Fruit fly (Drosophila melanogaster) whole organism, embryonic: Measurements from ENCODE around the gene CG15336.

Experiments used
- ATbp ChIP-seq: fragments of 200-800 bp; sonication (Bioruptor generic); optimal IDR thresholded peaks from 2 replicates; lab custom pipeline; 2017; ENCODE audit warnings: missing biosample characterization, mild to moderate bottlenecking, missing genetic modification characterization, missing genetic modification reagents
- Abd-B ChIP-seq: fragments of 200-800 bp; sonication (Bioruptor generic); optimal IDR thresholded peaks from 2 replicates; lab custom pipeline; 2018; ENCODE audit warnings: missing biosample characterization, mild to moderate bottlenecking, missing genetic modification characterization, moderate library complexity
- Aef1 ChIP-seq: fragments of 200-800 bp; sonication (Bioruptor generic); IDR thresholded peaks from 3 replicates; pipeline ENCODE4 v1.3.6; 2022; ENCODE audit warnings: missing biosample characterization, missing genetic modification characterization
- Asciz ChIP-seq: fragments of 200-800 bp; sonication (Bioruptor generic); optimal IDR thresholded peaks from 2 replicates; lab custom pipeline; 2017; ENCODE audit warnings: missing biosample characterization, mild to moderate bottlenecking, missing genetic modification characterization, missing genetic modification reagents
- Awh ChIP-seq: fragments of 200-800 bp; sonication (Bioruptor generic); IDR thresholded peaks from 2 replicates; pipeline ENCODE4, ENCODE4 v1.3.6; 2022; ENCODE audit warnings: missing biosample characterization, missing genetic modification characterization
- CG10565 ChIP-seq: fragments of 200-800 bp; sonication (Bioruptor generic); optimal IDR thresholded peaks from 3 replicates; lab custom pipeline; 2016; ENCODE audit warnings: missing biosample characterization, mild to moderate bottlenecking, missing genetic modification characterization
- CG12104 ChIP-seq: fragments of 200-800 bp; sonication (Bioruptor generic); optimal IDR thresholded peaks from 3 replicates; lab custom pipeline; 2016; ENCODE audit warnings: missing biosample characterization, missing genetic modification characterization
- CG13624 ChIP-seq: fragments of 200-800 bp; sonication (Bioruptor generic); optimal IDR thresholded peaks from 2 replicates; lab custom pipeline; 2016; ENCODE audit warnings: missing biosample characterization, missing genetic modification characterization
- CG17328 ChIP-seq: fragments of 200-800 bp; sonication (Bioruptor generic); IDR thresholded peaks from 2 replicates; pipeline ENCODE4 v1.3.6; 2022; ENCODE audit warnings: missing biosample characterization, missing genetic modification characterization
- CG17359 ChIP-seq: fragments of 200-800 bp; sonication (Bioruptor generic); optimal IDR thresholded peaks from 3 replicates; lab custom pipeline; 2018; ENCODE audit warnings: missing biosample characterization, mild to moderate bottlenecking, missing genetic modification characterization, moderate library complexity
- CG18262 ChIP-seq: fragments of 200-800 bp; optimal IDR thresholded peaks from 3 replicates; lab custom pipeline; 2019; ENCODE audit warnings: missing biosample characterization, mild to moderate bottlenecking, missing genetic modification characterization, moderate library complexity
- CG2678 ChIP-seq: fragments of 200-800 bp; sonication (Bioruptor generic); optimal IDR thresholded peaks from 3 replicates; lab custom pipeline; 2019; ENCODE audit warnings: missing biosample characterization, mild to moderate bottlenecking, missing genetic modification characterization, moderate library complexity
- CG31365 ChIP-seq: fragments of 200-800 bp; sonication (Bioruptor generic); optimal IDR thresholded peaks from 2 replicates; lab custom pipeline; 2018; ENCODE audit warnings: missing biosample characterization, mild to moderate bottlenecking, missing genetic modification characterization
- CG3726 ChIP-seq: fragments of 200-800 bp; sonication (Bioruptor generic); IDR thresholded peaks from 3 replicates; pipeline ENCODE4, ENCODE4 v1.3.6; 2022; ENCODE audit warnings: missing biosample characterization, missing genetic modification characterization
- CG5180 ChIP-seq: fragments of 200-800 bp; sonication (Bioruptor generic); optimal IDR thresholded peaks from 3 replicates; lab custom pipeline; 2017; ENCODE audit warnings: missing biosample characterization, missing genetic modification characterization, mild to moderate bottlenecking, moderate library complexity, missing genetic modification reagents
- CG8281 ChIP-seq: fragments of 200-800 bp; sonication (Bioruptor generic); optimal IDR thresholded peaks from 2 replicates; lab custom pipeline; 2018; ENCODE audit warnings: missing biosample characterization, mild to moderate bottlenecking, missing genetic modification characterization, moderate library complexity
- Dad ChIP-seq: fragments of 200-800 bp; sonication (Bioruptor generic); optimal IDR thresholded peaks from 3 replicates; lab custom pipeline; 2016; ENCODE audit warnings: missing biosample characterization, missing genetic modification characterization
- Dip3 ChIP-seq: fragments of 200-800 bp; sonication (Bioruptor generic); optimal IDR thresholded peaks from 3 replicates; lab custom pipeline; 2016; ENCODE audit warnings: missing biosample characterization, missing genetic modification characterization
- Dp ChIP-seq: fragments of 200-800 bp; sonication (Bioruptor generic); optimal IDR thresholded peaks from 2 replicates; lab custom pipeline; 2018; ENCODE audit warnings: missing biosample characterization, mild to moderate bottlenecking, missing genetic modification characterization, moderate library complexity
- E2f2 ChIP-seq: fragments of 200-800 bp; sonication (Bioruptor generic); IDR thresholded peaks from 2 replicates; pipeline ENCODE4 v1.3.6; 2022; ENCODE audit warnings: missing biosample characterization, missing genetic modification characterization
- ERR ChIP-seq: fragments of 200-800 bp; sonication (Bioruptor generic); optimal IDR thresholded peaks from 2 replicates; lab custom pipeline; 2016; ENCODE audit warnings: missing biosample characterization, missing genetic modification characterization
- Ets65A ChIP-seq: fragments of 200-800 bp; sonication (Bioruptor generic); peaks from one replicate; lab custom pipeline; 2016; ENCODE audit warnings: missing biosample characterization, missing genetic modification characterization
- Hey ChIP-seq: fragments of 200-800 bp; sonication (Bioruptor generic); optimal IDR thresholded peaks from 3 replicates; lab custom pipeline; 2018; ENCODE audit warnings: missing biosample characterization, mild to moderate bottlenecking, missing genetic modification characterization
- Lhr ChIP-seq: fragments of 200-800 bp; sonication (Bioruptor generic); optimal IDR thresholded peaks from 3 replicates; lab custom pipeline; 2017; ENCODE audit warnings: mild to moderate bottlenecking, missing biosample characterization, missing genetic modification reagents, missing genetic modification characterization
- Max ChIP-seq: fragments of 200-800 bp; sonication (Bioruptor generic); optimal IDR thresholded peaks from 2 replicates; lab custom pipeline; 2016; ENCODE audit warnings: missing biosample characterization, mild to moderate bottlenecking, missing genetic modification characterization
- Med ChIP-seq: fragments of 200-800 bp; sonication (Bioruptor generic); peaks from one replicate; lab custom pipeline; 2016; ENCODE audit warnings: missing biosample characterization, missing genetic modification characterization, mild to moderate bottlenecking, inconsistent platforms, moderate library complexity
- NfI ChIP-seq: fragments of 200-800 bp; sonication (Bioruptor generic); optimal IDR thresholded peaks from 3 replicates; lab custom pipeline; 2018; ENCODE audit warnings: missing biosample characterization, mild to moderate bottlenecking, missing genetic modification characterization, moderate library complexity
- Ptx1 ChIP-seq: fragments of 200-800 bp; sonication (Bioruptor generic); IDR thresholded peaks from 2 replicates; pipeline ENCODE4 v1.3.6; 2022; ENCODE audit warnings: missing biosample characterization, missing genetic modification characterization
- Rfx ChIP-seq: fragments of 200-800 bp; sonication (Bioruptor generic); IDR thresholded peaks from 2 replicates; pipeline ENCODE4 v1.3.6; 2022; ENCODE audit warnings: missing biosample characterization, missing genetic modification characterization
- Sox100B ChIP-seq: fragments of 200-800 bp; sonication (Bioruptor generic); optimal IDR thresholded peaks from 3 replicates; lab custom pipeline; 2018; ENCODE audit warnings: missing biosample characterization, mild to moderate bottlenecking, missing genetic modification characterization
- Sox102F ChIP-seq: fragments of 200-800 bp; sonication (Bioruptor generic); optimal IDR thresholded peaks from 2 replicates; lab custom pipeline; 2018; ENCODE audit warnings: missing biosample characterization, mild to moderate bottlenecking, missing genetic modification characterization, moderate library complexity
- Stat92E ChIP-seq, 3 experiments: fragments of >200 bp in 2 of 3; fragments of 200-800 bp in 1 of 3; sonication (Bioruptor generic) in 1 of 3; optimal IDR thresholded peaks; 2 replicates each; lab custom pipeline; 2017 to 2019; ENCODE audit warnings: missing biosample characterization in 3 of 3, missing genetic modification characterization in 3 of 3, mild to moderate bottlenecking in 1 of 3, moderate library complexity in 1 of 3
- Taf1 ChIP-seq: fragments of 200-800 bp; sonication (Bioruptor generic); IDR thresholded peaks from 2 replicates; pipeline ENCODE4 v1.3.6; 2022; ENCODE audit warnings: missing biosample characterization, missing genetic modification characterization
- Xbp1 ChIP-seq: fragments of 200-800 bp; sonication (Bioruptor generic); optimal IDR thresholded peaks from 3 replicates; lab custom pipeline; 2016; ENCODE audit warnings: missing biosample characterization, mild to moderate bottlenecking, missing genetic modification characterization
- ci ChIP-seq: fragments of 200-800 bp; sonication (Bioruptor generic); IDR thresholded peaks from 3 replicates; pipeline ENCODE4 v1.3.6; 2022; ENCODE audit warnings: missing biosample characterization, missing genetic modification characterization
- dmrt99B ChIP-seq: fragments of 200-800 bp; sonication (Bioruptor generic); optimal IDR thresholded peaks from 2 replicates; lab custom pipeline; 2018; ENCODE audit warnings: missing biosample characterization, mild to moderate bottlenecking, missing genetic modification characterization, moderate library complexity
- gsb ChIP-seq: fragments of 200-800 bp; sonication (Bioruptor generic); IDR thresholded peaks from 2 replicates; pipeline ENCODE4 v1.3.6; 2022; ENCODE audit warnings: missing biosample characterization, missing genetic modification characterization
- hbn ChIP-seq: fragments of 200-800 bp; sonication (Bioruptor generic); IDR thresholded peaks from 2 replicates; pipeline ENCODE4 v1.3.6; 2022; ENCODE audit warnings: missing biosample characterization, missing genetic modification characterization; ENCODE audit not compliant: partially characterized antibody
- kah ChIP-seq: fragments of 200-800 bp; sonication (Bioruptor generic); optimal IDR thresholded peaks from 2 replicates; lab custom pipeline; 2018; ENCODE audit warnings: missing biosample characterization, mild to moderate bottlenecking, missing genetic modification characterization
- ken ChIP-seq: fragments of 200-800 bp; sonication (Bioruptor generic); IDR thresholded peaks from 3 replicates; pipeline ENCODE4 v1.3.6; 2022; ENCODE audit warnings: missing biosample characterization, missing genetic modification characterization
- lbe ChIP-seq: fragments of 200-800 bp; sonication (Bioruptor generic); optimal IDR thresholded peaks from 2 replicates; lab custom pipeline; 2016; ENCODE audit warnings: missing biosample characterization, mild to moderate bottlenecking, missing genetic modification characterization
- lola ChIP-seq, 3 experiments: fragments of >200 bp in 2 of 3; fragments of 200-800 bp in 1 of 3; sonication (Bioruptor generic) in 1 of 3; optimal IDR thresholded peaks; 2 replicates each; lab custom pipeline; 2017 to 2019; ENCODE audit warnings: missing biosample characterization in 3 of 3, missing genetic modification characterization in 3 of 3, mild to moderate bottlenecking in 1 of 3, moderate library complexity in 1 of 3
- luna ChIP-seq: fragments of 200-800 bp; sonication (Bioruptor generic); optimal IDR thresholded peaks from 2 replicates; lab custom pipeline; 2016; ENCODE audit warnings: missing biosample characterization, missing genetic modification characterization
- ranshi ChIP-seq: fragments of 200-800 bp; sonication (Bioruptor generic); IDR thresholded peaks from 2 replicates; pipeline ENCODE4 v1.3.6; 2022; ENCODE audit warnings: missing biosample characterization, missing genetic modification characterization
- run ChIP-seq: fragments of 200-800 bp; sonication (Bioruptor generic); optimal IDR thresholded peaks from 3 replicates; lab custom pipeline; 2018; ENCODE audit warnings: missing biosample characterization, mild to moderate bottlenecking, missing genetic modification characterization
- unpg ChIP-seq: fragments of 200-800 bp; sonication (Bioruptor generic); optimal IDR thresholded peaks from 3 replicates; lab custom pipeline; 2018; ENCODE audit warnings: missing biosample characterization, mild to moderate bottlenecking, missing genetic modification characterization, moderate library complexity
- wek ChIP-seq: fragments of 200-800 bp; sonication (Bioruptor generic); optimal IDR thresholded peaks from 3 replicates; lab custom pipeline; 2018; ENCODE audit warnings: missing biosample characterization, mild to moderate bottlenecking, missing genetic modification characterization, moderate library complexity

The CG15336 gene

DNA sequence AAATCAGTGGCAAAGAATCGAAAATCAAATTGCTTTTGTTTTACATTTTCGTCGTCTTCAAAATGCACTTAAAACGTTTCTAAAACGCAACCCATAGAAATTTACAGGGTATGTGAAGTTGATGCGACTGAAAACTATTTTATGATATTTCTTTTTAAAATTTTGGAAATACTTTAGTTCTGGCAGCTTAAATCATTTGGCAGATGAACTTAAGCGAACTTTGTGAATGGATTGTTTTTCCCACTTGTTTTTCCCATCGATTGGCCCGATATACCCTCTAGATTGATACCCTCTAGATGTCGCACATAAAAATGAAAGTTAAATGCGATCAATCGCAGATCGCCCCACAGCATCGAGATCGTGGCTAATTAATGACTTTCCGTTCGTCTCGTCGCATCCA lies 21.6 kb upstream of the CG15336 start (continued):
- TF ChIP-seq CG31365 (tag; lab: Kevin White, UChicago) (no peak), gsb (GFP tag; lab: Robert Waterston, UW) (no peak)
- TF ChIP-seq, all 482 proteins: peak for 205

DNA sequence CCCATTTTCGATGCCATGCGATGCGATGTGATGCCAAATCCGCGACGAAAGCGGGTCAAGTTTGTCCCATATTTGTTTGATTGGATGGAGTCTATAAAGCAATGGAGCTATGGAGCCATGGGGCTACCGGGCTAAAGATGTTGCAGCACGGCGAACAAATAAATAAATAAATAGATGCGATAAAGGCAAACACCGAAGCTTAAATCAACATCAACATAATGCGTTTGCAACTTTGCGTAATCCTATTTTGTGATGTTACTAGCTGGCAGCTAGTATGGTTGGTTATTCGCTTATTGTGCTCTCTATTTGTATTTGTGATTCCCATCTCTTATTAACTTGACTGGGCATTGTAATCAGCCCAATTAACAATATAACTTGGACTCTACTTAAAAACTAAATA lies 19.6 kb upstream of the CG15336 start:
- peak; percentile 20 for TF ChIP-seq Sox102F
- peak; percentile 5 for TF ChIP-seq CG17359 (tag; lab: Kevin White, UChicago)
- no peak for TF ChIP-seq ken
- peak; percentile 42 for TF ChIP-seq dmrt99B (tag; lab: Kevin White, UChicago)
- TF ChIP-seq E2f2 (GFP tag; lab: Robert Waterston, UW): no peak
- peak; percentile 16 for TF ChIP-seq CG2678 (tag; lab: Kevin White, UChicago)
- TF ChIP-seq Asciz (GFP tag; lab: Kevin White, UChicago): peak; percentile 59
- no peak for TF ChIP-seq ERR (GFP tag; lab: Kevin White, UChicago)
- no peak for TF ChIP-seq CG17328
- no peak for TF ChIP-seq lbe
- TF ChIP-seq wek (GFP tag; lab: Kevin White, UChicago): peak; percentile 38
- TF ChIP-seq Max: no peak
- no peak for TF ChIP-seq ranshi
- TF ChIP-seq Ets65A (GFP tag; lab: Kevin White, UChicago): no peak
- TF ChIP-seq Sox100B: peak; percentile 25
- peak; percentile 52 for TF ChIP-seq CG5180 (GFP tag; lab: Kevin White, UChicago)
- TF ChIP-seq Awh: peak; percentile 62; the same call in 1 of the 2 replicates
- TF ChIP-seq ci (GFP tag; lab: Robert Waterston, UW): peak; percentile 42; the same call in 1 of the 3 replicates
- TF ChIP-seq run (tag; lab: Kevin White, UChicago): no peak
- TF ChIP-seq Med (GFP tag; lab: Kevin White, UChicago): peak; percentile 15
- TF ChIP-seq ATbp (GFP tag; lab: Kevin White, UChicago): peak; percentile 39

DNA sequence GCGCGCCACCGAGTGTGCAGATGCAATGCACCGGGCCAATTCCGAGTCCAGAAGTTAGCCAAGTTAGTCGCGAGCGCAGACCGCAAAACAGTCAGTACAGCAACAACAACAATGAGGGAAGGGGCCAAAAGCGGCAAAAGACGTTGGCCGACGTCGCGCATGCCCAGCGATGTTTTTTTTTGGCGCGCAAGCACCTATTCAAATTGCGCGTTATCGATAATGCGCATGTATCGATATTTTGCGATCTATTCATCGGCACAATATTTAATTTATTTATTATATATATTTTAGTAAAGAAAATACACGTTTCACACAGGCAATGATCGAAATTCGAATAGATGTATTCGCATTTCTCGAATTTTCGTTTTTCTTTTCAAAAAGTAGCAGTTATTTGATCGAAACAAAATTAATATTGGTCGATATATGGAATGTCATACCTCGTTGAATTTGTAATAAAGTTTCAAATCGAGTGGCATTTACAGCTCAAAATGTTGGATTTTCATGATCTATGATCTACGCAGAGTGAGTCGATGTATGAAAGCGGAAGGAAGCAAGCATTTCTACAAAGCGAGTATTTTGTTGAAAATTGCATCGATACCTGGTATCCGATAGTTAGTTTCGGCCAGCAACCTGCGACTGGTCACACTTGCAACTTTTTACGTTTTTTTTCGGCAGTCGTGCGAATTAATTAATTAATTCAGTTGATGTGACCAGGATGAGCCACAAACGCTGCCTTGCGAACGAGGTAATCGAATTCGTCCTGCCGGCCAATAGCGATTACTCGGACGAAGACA lies 18.3 kb upstream of the CG15336 start, which contains the start of gene CG2116:
Gene CG2116 (plus strand): TSS at position 609 of the 794 bp plus-strand sequence.
- TF ChIP-seq kah (GFP tag; lab: Kevin White, UChicago): no peak
- TF ChIP-seq Abd-B (GFP tag; lab: Kevin White, UChicago): peak; percentile 6
- no peak for TF ChIP-seq Lhr
- TF ChIP-seq Rfx: no peak
- no peak for TF ChIP-seq CG18262 (tag; lab: Kevin White, UChicago)
- TF ChIP-seq CG13624 (GFP tag; lab: Kevin White, UChicago): no peak
- TF ChIP-seq lola (GFP tag; optimal IDR thresholded peaks at IDR 0.05; lab: Kevin White, UChicago): peak in 1 of 3 experiments; percentile 6
- TF ChIP-seq Aef1 (GFP tag; lab: Robert Waterston, UW): no peak
- TF ChIP-seq luna (GFP tag; lab: Kevin White, UChicago): no peak
- TF ChIP-seq Stat92E (GFP tag; optimal IDR thresholded peaks at IDR 0.05; lab: Kevin White, UChicago): no peak
- peak; percentile 59; the same call in 1 of the 2 replicates for TF ChIP-seq hbn (GFP tag; lab: Robert Waterston, UW)
- TF ChIP-seq Dp (GFP tag; lab: Kevin White, UChicago): peak; percentile 74
- TF ChIP-seq Ptx1 (GFP tag; lab: Robert Waterston, UW): no peak
- TF ChIP-seq CG10565 (GFP tag; lab: Kevin White, UChicago): no peak
- TF ChIP-seq Dad (GFP tag; lab: Kevin White, UChicago): no peak
- TF ChIP-seq CG12104 (GFP tag; lab: Kevin White, UChicago): no peak
- no peak for TF ChIP-seq NfI (GFP tag; lab: Kevin White, UChicago)
- TF ChIP-seq ranshi: no peak
- TF ChIP-seq unpg (GFP tag; lab: Kevin White, UChicago): no peak
- TF ChIP-seq Xbp1 (GFP tag; lab: Kevin White, UChicago): no peak
- no peak for TF ChIP-seq run (tag; lab: Kevin White, UChicago)
- no peak for TF ChIP-seq CG3726
- no peak for TF ChIP-seq Dip3 (GFP tag; lab: Kevin White, UChicago)
- no peak for TF ChIP-seq Hey (tag; lab: Kevin White, UChicago)
- TF ChIP-seq CG8281: no peak
- TF ChIP-seq Taf1 (GFP tag; lab: Robert Waterston, UW): no peak
